Fruit fly (Drosophila melanogaster): Measurements from ENCODE around the gene mRpL23.

DNA sequence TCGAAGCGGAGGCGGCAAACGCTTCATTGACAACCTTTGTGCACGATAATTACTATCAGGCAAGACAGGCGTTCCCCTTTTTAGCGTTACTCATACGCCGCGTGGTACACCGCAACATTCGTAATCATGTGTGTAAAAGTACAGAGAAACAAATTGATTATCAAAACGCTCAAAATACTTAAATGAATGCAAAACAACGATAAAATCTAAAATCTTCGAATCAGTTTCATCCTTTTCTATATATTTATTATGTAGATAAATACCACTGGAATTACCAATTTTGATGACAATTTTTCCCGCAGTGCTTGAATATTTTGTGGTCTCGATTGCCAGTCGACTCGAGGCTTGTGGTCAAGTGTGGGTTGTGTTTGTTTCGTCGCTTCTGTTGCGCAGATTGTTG is 37.4 kb upstream of the mRpL23 start:
- peak; percentile 70; the same call in 1 of the 2 replicates for TF ChIP-seq Ada2b (GFP tag; IDR thresholded peaks at IDR 0.05)
- TF ChIP-seq CG13624 (GFP tag; optimal IDR thresholded peaks at IDR 0.05), result no peak
- TF ChIP-seq CG10147 (GFP tag; optimal IDR thresholded peaks at IDR 0.05), result peak; percentile 69
- no peak for TF ChIP-seq CkIIα-i1 (GFP tag; IDR thresholded peaks at IDR 0.05)
- TF ChIP-seq CG34376 (GFP tag; optimal IDR thresholded peaks at IDR 0.05), result no peak
- no peak for TF ChIP-seq CG8478 (optimal IDR thresholded peaks at IDR 0.05)
- no peak for TF ChIP-seq Dll (GFP tag; IDR thresholded peaks at IDR 0.05; ENCODE audit: partially characterized antibody)

Data from whole organism, embryonic.